Fruit fly (Drosophila melanogaster) whole organism, embryonic: ENCODE results near the gene Atg12.
A peak's percentile ranks its signal among the peaks of the same experiment; 100 is the strongest.

Experiments used
- Asciz ChIP-seq: fragments of 200-800 bp; sonication (Bioruptor generic); optimal IDR thresholded peaks from 2 replicates; lab custom pipeline; 2017; ENCODE audit warnings: missing biosample characterization, mild to moderate bottlenecking, missing genetic modification characterization, missing genetic modification reagents
- Atf3 ChIP-seq: fragments of 200-800 bp; sonication (Bioruptor generic); optimal IDR thresholded peaks from 3 replicates; lab custom pipeline; 2016; ENCODE audit warnings: missing biosample characterization, missing genetic modification characterization
- BEAF-32 ChIP-seq: fragments of 200-800 bp; sonication (Bioruptor generic); optimal IDR thresholded peaks from 3 replicates; lab custom pipeline; 2017; ENCODE audit warnings: missing biosample characterization, missing genetic modification characterization, mild to moderate bottlenecking, moderate library complexity, missing genetic modification reagents
- CG10267 ChIP-seq: fragments of 200-800 bp; sonication (Bioruptor generic); optimal IDR thresholded peaks from 2 replicates; lab custom pipeline; 2018; ENCODE audit warnings: missing biosample characterization, mild to moderate bottlenecking, missing genetic modification characterization, moderate library complexity
- CG10321 ChIP-seq: fragments of 200-800 bp; sonication (Bioruptor generic); IDR thresholded peaks from 2 replicates; pipeline ENCODE4 v1.3.6; 2022; ENCODE audit warnings: missing biosample characterization, missing genetic modification characterization
- CG10366 ChIP-seq: fragments of 200-800 bp; sonication (Bioruptor generic); IDR thresholded peaks from 2 replicates; pipeline ENCODE4 v1.3.6; 2022; ENCODE audit warnings: missing biosample characterization, missing genetic modification characterization
- CG10979 ChIP-seq: fragments of 200-800 bp; sonication (Bioruptor generic); optimal IDR thresholded peaks from 2 replicates; lab custom pipeline; 2018; ENCODE audit warnings: missing biosample characterization, mild to moderate bottlenecking, missing genetic modification characterization, moderate library complexity
- CG11723 ChIP-seq: fragments of 200-800 bp; sonication (Bioruptor generic); optimal IDR thresholded peaks from 2 replicates; lab custom pipeline; 2017; ENCODE audit warnings: missing biosample characterization, mild to moderate bottlenecking, missing genetic modification characterization
- CG17186 ChIP-seq: fragments of 200-800 bp; sonication (Bioruptor generic); optimal IDR thresholded peaks from 3 replicates; lab custom pipeline; 2017; ENCODE audit warnings: missing biosample characterization, missing genetic modification reagents, missing genetic modification characterization
- CG17568 ChIP-seq: fragments of 200-800 bp; sonication (Bioruptor generic); optimal IDR thresholded peaks from 2 replicates; lab custom pipeline; 2018; ENCODE audit warnings: missing biosample characterization, mild to moderate bottlenecking, missing genetic modification characterization, moderate library complexity
- CG17802 ChIP-seq: fragments of 200-800 bp; sonication (Bioruptor generic); optimal IDR thresholded peaks from 2 replicates; lab custom pipeline; 2018; ENCODE audit warnings: missing biosample characterization, mild to moderate bottlenecking, missing genetic modification characterization, moderate library complexity
- CG2116 ChIP-seq: fragments of 200-800 bp; sonication (Bioruptor generic); optimal IDR thresholded peaks from 3 replicates; lab custom pipeline; 2018; ENCODE audit warnings: missing biosample characterization, mild to moderate bottlenecking, missing genetic modification characterization
- CG31441 ChIP-seq: fragments of 200-800 bp; sonication (Bioruptor generic); IDR thresholded peaks from 2 replicates; pipeline ENCODE4 v1.3.6; 2022; ENCODE audit warnings: missing biosample characterization, missing genetic modification characterization
- CG4360 ChIP-seq: fragments of 200-800 bp; sonication (Bioruptor generic); IDR thresholded peaks from 2 replicates; pipeline ENCODE4 v1.3.6; 2022; ENCODE audit warnings: missing biosample characterization, missing genetic modification characterization
- CG7928 ChIP-seq: fragments of 200-800 bp; sonication (Bioruptor generic); optimal IDR thresholded peaks from 2 replicates; lab custom pipeline; 2017; ENCODE audit warnings: missing biosample characterization, mild to moderate bottlenecking, missing genetic modification characterization
- CG8478 ChIP-seq: fragments of >200 bp; optimal IDR thresholded peaks from 2 replicates; lab custom pipeline; 2018
- CG8765 ChIP-seq: fragments of 200-800 bp; sonication (Bioruptor generic); IDR thresholded peaks from 2 replicates; pipeline ENCODE4 v1.3.6; 2022; ENCODE audit warnings: missing biosample characterization, missing genetic modification characterization
- CG9932 ChIP-seq: fragments of 200-800 bp; sonication (Bioruptor generic); IDR thresholded peaks from 2 replicates; pipeline ENCODE4 v1.3.6; 2022; ENCODE audit warnings: missing biosample characterization, missing genetic modification characterization
- CTCF ChIP-seq: fragments of 200-800 bp; sonication (Bioruptor generic); optimal IDR thresholded peaks from 2 replicates; lab custom pipeline; 2017; ENCODE audit warnings: missing biosample characterization, mild to moderate bottlenecking, missing genetic modification characterization, moderate library complexity
- D ChIP-seq, 2 experiments: fragments of 200-800 bp in 1 of 2; fragments of >200 bp in 1 of 2; sonication (Bioruptor generic) in 1 of 2; optimal IDR thresholded peaks; 2 replicates in 1 of 2; 3 replicates in 1 of 2; lab custom pipeline; 2017; ENCODE audit warnings: mild to moderate bottlenecking in 1 of 2, missing biosample characterization in 1 of 2, missing genetic modification characterization in 1 of 2, missing genetic modification reagents in 1 of 2
- Gsc ChIP-seq: fragments of 200-800 bp; sonication (Bioruptor generic); IDR thresholded peaks from 2 replicates; pipeline ENCODE4 v1.3.6; 2022; ENCODE audit warnings: missing biosample characterization, missing genetic modification characterization
- Hmx ChIP-seq: fragments of 200-800 bp; sonication (Bioruptor generic); optimal IDR thresholded peaks from 2 replicates; lab custom pipeline; 2016; ENCODE audit warnings: missing biosample characterization, missing genetic modification characterization
- Hr39 ChIP-seq: fragments of >200 bp; optimal IDR thresholded peaks from 2 replicates; lab custom pipeline; 2017
- Hr78 ChIP-seq, 2 experiments: fragments of 200-800 bp in 1 of 2; fragments of >200 bp in 1 of 2; sonication (Bioruptor generic) in 1 of 2; optimal IDR thresholded peaks; 2 replicates each; lab custom pipeline; 2017 to 2019; ENCODE audit warnings: missing biosample characterization in 2 of 2, missing genetic modification characterization in 2 of 2, mild to moderate bottlenecking in 1 of 2, moderate library complexity in 1 of 2
- Mrtf ChIP-seq: fragments of 200-800 bp; sonication (Bioruptor generic); IDR thresholded peaks from 3 replicates; pipeline ENCODE4 v1.3.6; 2022; ENCODE audit warnings: missing biosample characterization, missing genetic modification characterization
- PHDP ChIP-seq: fragments of 200-800 bp; sonication (Bioruptor generic); optimal IDR thresholded peaks from 3 replicates; lab custom pipeline; 2018; ENCODE audit warnings: missing biosample characterization, mild to moderate bottlenecking, missing genetic modification characterization, moderate library complexity
- Pdp1 ChIP-seq, 2 experiments: fragments of 200-800 bp; sonication (Bioruptor generic); optimal IDR thresholded peaks; 3 replicates each; lab custom pipeline; 2016; ENCODE audit warnings: missing biosample characterization in 2 of 2, missing genetic modification characterization in 2 of 2, mild to moderate bottlenecking in 1 of 2, moderate library complexity in 1 of 2
- Rfx ChIP-seq: fragments of 200-800 bp; sonication (Bioruptor generic); IDR thresholded peaks from 2 replicates; pipeline ENCODE4 v1.3.6; 2022; ENCODE audit warnings: missing biosample characterization, missing genetic modification characterization
- Six4 ChIP-seq: fragments of 200-800 bp; sonication (Bioruptor generic); optimal IDR thresholded peaks from 2 replicates; lab custom pipeline; 2016; ENCODE audit warnings: missing biosample characterization, missing genetic modification characterization
- Sox100B ChIP-seq: fragments of 200-800 bp; sonication (Bioruptor generic); optimal IDR thresholded peaks from 3 replicates; lab custom pipeline; 2018; ENCODE audit warnings: missing biosample characterization, mild to moderate bottlenecking, missing genetic modification characterization
- ap ChIP-seq: fragments of 200-800 bp; sonication (Bioruptor generic); IDR thresholded peaks from 2 replicates; pipeline ENCODE4 v1.3.6; 2022; ENCODE audit warnings: missing biosample characterization, missing genetic modification characterization
- cato ChIP-seq: fragments of 200-800 bp; sonication (Bioruptor generic); optimal IDR thresholded peaks from 2 replicates; lab custom pipeline; 2016; ENCODE audit warnings: missing biosample characterization, missing genetic modification characterization, borderline replicate concordance
- chinmo ChIP-seq: fragments of 200-800 bp; sonication (Bioruptor generic); IDR thresholded peaks from 4 replicates; pipeline ENCODE4 v1.3.6; 2022; ENCODE audit warnings: missing biosample characterization, missing genetic modification characterization; ENCODE audit not compliant: partially characterized antibody
- croc ChIP-seq: fragments of 200-800 bp; sonication (Bioruptor generic); conservative IDR thresholded peaks from 3 replicates; pipeline ENCODE4 v1.3.6; 2022; ENCODE audit warnings: missing biosample characterization, missing genetic modification characterization
- en ChIP-seq: fragments of 200-800 bp; sonication (Bioruptor generic); optimal IDR thresholded peaks from 2 replicates; lab custom pipeline; 2016; ENCODE audit warnings: missing biosample characterization, missing genetic modification characterization
- eve ChIP-seq, 2 experiments: fragments of >200 bp; optimal IDR thresholded peaks; 2 replicates each; lab custom pipeline; 2017; ENCODE audit warnings: missing biosample characterization in 2 of 2, missing genetic modification characterization in 2 of 2
- gem ChIP-seq: fragments of 200-800 bp; sonication (Bioruptor generic); optimal IDR thresholded peaks from 2 replicates; lab custom pipeline; 2019; ENCODE audit warnings: missing biosample characterization, mild to moderate bottlenecking, missing genetic modification characterization, moderate library complexity
- jigr1 ChIP-seq: fragments of 200-800 bp; sonication (Bioruptor generic); IDR thresholded peaks from 3 replicates; pipeline ENCODE4 v1.3.6; 2022; ENCODE audit warnings: missing biosample characterization, missing genetic modification characterization
- ken ChIP-seq: fragments of 200-800 bp; sonication (Bioruptor generic); IDR thresholded peaks from 3 replicates; pipeline ENCODE4 v1.3.6; 2022; ENCODE audit warnings: missing biosample characterization, missing genetic modification characterization
- lmd ChIP-seq: fragments of 200-800 bp; sonication (Bioruptor generic); IDR thresholded peaks from 2 replicates; pipeline ENCODE4 v1.3.6; 2022; ENCODE audit warnings: missing biosample characterization, missing genetic modification characterization
- mld ChIP-seq: fragments of 200-800 bp; sonication (Bioruptor generic); IDR thresholded peaks from 3 replicates; pipeline ENCODE4 v1.3.6; 2022; ENCODE audit warnings: missing biosample characterization, missing genetic modification characterization; ENCODE audit not compliant: partially characterized antibody
- oc ChIP-seq: fragments of 200-800 bp; sonication (Bioruptor generic); optimal IDR thresholded peaks from 2 replicates; lab custom pipeline; 2018; ENCODE audit warnings: missing biosample characterization, mild to moderate bottlenecking, missing genetic modification characterization, moderate library complexity
- p53 ChIP-seq: fragments of 200-800 bp; sonication (Bioruptor generic); optimal IDR thresholded peaks from 2 replicates; lab custom pipeline; 2016; ENCODE audit warnings: missing biosample characterization, missing genetic modification characterization
- row ChIP-seq: fragments of 200-800 bp; sonication (Bioruptor generic); IDR thresholded peaks from 3 replicates; pipeline ENCODE4 v1.3.6; 2022; ENCODE audit warnings: missing biosample characterization, missing genetic modification characterization
- schlank ChIP-seq: fragments of 200-800 bp; sonication (Bioruptor generic); optimal IDR thresholded peaks from 2 replicates; lab custom pipeline; 2018; ENCODE audit warnings: missing biosample characterization, mild to moderate bottlenecking, missing genetic modification characterization
- seq ChIP-seq: fragments of 200-800 bp; sonication (Bioruptor generic); IDR thresholded peaks from 2 replicates; pipeline ENCODE4 v1.3.6; 2022; ENCODE audit warnings: missing biosample characterization, missing genetic modification characterization
- sima ChIP-seq: fragments of 200-800 bp; sonication (Bioruptor generic); optimal IDR thresholded peaks from 2 replicates; lab custom pipeline; 2016; ENCODE audit warnings: missing biosample characterization, missing genetic modification characterization
- zen2 ChIP-seq: fragments of 200-800 bp; sonication (Bioruptor generic); IDR thresholded peaks from 3 replicates; pipeline ENCODE4 v1.3.6; 2022; ENCODE audit warnings: missing biosample characterization, missing genetic modification characterization; ENCODE audit not compliant: partially characterized antibody
- zf30C ChIP-seq: fragments of 200-800 bp; sonication (Bioruptor generic); optimal IDR thresholded peaks from 3 replicates; lab custom pipeline; 2018; ENCODE audit warnings: missing biosample characterization, mild to moderate bottlenecking, missing genetic modification characterization

Gene Atg12

dm6 chr3L:12090898-12091685, 45.7 kb upstream of the Atg12 start (continued):
- TF ChIP-seq Rfx (GFP tag; lab: Robert Waterston, UW) (peak; percentile 83), CG4360 (GFP tag; lab: Robert Waterston, UW) (no peak), schlank (tag; lab: Kevin White, UChicago) (peak; percentile 36), Atf3 (GFP tag; lab: Kevin White, UChicago) (no peak), CG2116 (peak; percentile 10), BEAF-32 (GFP tag; lab: Kevin White, UChicago) (no peak), ken (GFP tag; lab: Robert Waterston, UW) (0 out of 3 replicates have a peak, but pooled peaks have one; percentile 55), mld (GFP tag; lab: Robert Waterston, UW) (no peak), CTCF (GFP tag; lab: Kevin White, UChicago) (peak; percentile 22), lmd (peak; percentile 78), en (GFP tag; lab: Kevin White, UChicago) (no peak), Six4 (GFP tag; lab: Kevin White, UChicago) (no peak), zen2 (GFP tag; lab: Robert Waterston, UW) (no peak), CG8765 (GFP tag; lab: Robert Waterston, UW) (no peak), Asciz (peak; percentile 65), Mrtf (no peak; the same call in 2 of the 3 replicates), CG10366 (no peak; the same call in 1 of the 2 replicates), p53 (GFP tag; lab: Kevin White, UChicago) (no peak), row (GFP tag; lab: Robert Waterston, UW) (peak; percentile 84), chinmo (peak; percentile 78; the same call in 1 of the 4 replicates), ap (GFP tag; lab: Robert Waterston, UW) (peak; percentile 33; the same call in 1 of the 2 replicates), CG10267 (peak; percentile 24), CG9932 (GFP tag; lab: Robert Waterston, UW) (peak; percentile 82), CG17568 (peak; percentile 57), Hr39 (lab: Kevin White, UChicago) (no peak), CG17186 (GFP tag; lab: Kevin White, UChicago) (no peak), PHDP (tag; lab: Kevin White, UChicago) (peak; percentile 69), D (optimal IDR thresholded peaks at IDR 0.05; lab: Kevin White, UChicago) (no peak), D (GFP tag; optimal IDR thresholded peaks at IDR 0.05; lab: Kevin White, UChicago) (no peak), CG10321 (GFP tag; lab: Robert Waterston, UW) (no peak), Pdp1 (GFP tag; optimal IDR thresholded peaks at IDR 0.05; lab: Kevin White, UChicago) (peak; percentile 33 to 45), jigr1 (GFP tag; lab: Robert Waterston, UW) (0 out of 3 replicates have a peak, but pooled peaks have one; percentile 36), oc (tag; lab: Kevin White, UChicago) (no peak), seq (GFP tag; lab: Robert Waterston, UW) (peak; percentile 74; the same call in 1 of the 2 replicates), Sox100B (GFP tag; lab: Kevin White, UChicago) (peak; percentile 68), Hr78 (GFP tag; optimal IDR thresholded peaks at IDR 0.05; lab: Kevin White, UChicago) (no peak), sima (no peak), CG31441 (GFP tag; lab: Robert Waterston, UW) (peak; percentile 51; the same call in 1 of the 2 replicates), CG8478 (lab: Kevin White, UChicago) (no peak), Hmx (no peak), gem (tag; lab: Kevin White, UChicago) (peak; percentile 73), CG10979 (tag; lab: Kevin White, UChicago) (peak; percentile 15), croc (GFP tag; lab: Robert Waterston, UW) (no peak; the same call in 2 of the 3 replicates), Gsc (GFP tag; lab: Robert Waterston, UW) (no peak), CG7928 (peak; percentile 14), cato (GFP tag; lab: Kevin White, UChicago) (peak; percentile 5), CG17802 (tag; lab: Kevin White, UChicago) (no peak), CG11723 (GFP tag; lab: Kevin White, UChicago) (peak; percentile 20), zf30C (GFP tag; lab: Kevin White, UChicago) (no peak), eve (GFP tag; optimal IDR thresholded peaks at IDR 0.05; lab: Kevin White, UChicago) (peak in 1 of 2 experiments; percentile 15)
